Worm (Caenorhabditis elegans): ENCODE measurements around the gene F53B2.8.

F53B2.8 gene

DNA sequence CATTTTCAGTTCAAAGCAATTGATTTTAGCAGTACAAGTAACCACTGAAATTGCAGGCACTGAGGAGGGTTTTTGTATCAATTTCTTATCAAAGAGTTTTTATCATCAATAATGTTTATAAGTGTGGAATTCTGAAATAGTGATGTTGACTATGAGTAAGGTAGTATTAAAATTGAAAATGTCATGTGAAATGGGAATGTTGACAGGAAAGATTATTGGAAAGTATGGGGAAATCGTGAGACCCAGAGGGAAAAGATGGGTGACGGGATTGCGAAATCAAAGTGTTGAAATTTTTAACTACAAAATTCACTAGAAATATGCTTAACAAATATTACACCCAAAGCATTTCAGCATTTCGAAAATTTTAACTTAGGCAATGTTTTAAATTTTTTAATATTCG is at the start of gene F53B2.8:
F53B2.8 (minus strand) TSS at position 180 of the 400 bp plus-strand sequence.
- TF ChIP-seq ztf-29 (GFP tag; IDR thresholded peaks at IDR 0.05) = no peak
- TF ChIP-seq ref-1 (GFP tag; conservative IDR thresholded peaks at IDR 0.05) = no peak
- TF ChIP-seq med-1 (GFP tag; optimal IDR thresholded peaks at IDR 0.05; ENCODE audit: insufficient read depth) = no peak
- TF ChIP-seq cog-1 (tag; optimal IDR thresholded peaks at IDR 0.05) = no peak
- no peak for TF ChIP-seq T22C8.4 (GFP tag; IDR thresholded peaks at IDR 0.05)
- no peak for TF ChIP-seq ztf-23 (GFP tag; IDR thresholded peaks at IDR 0.05)
- no peak for TF ChIP-seq tab-1 (GFP tag; IDR thresholded peaks at IDR 0.05)
- no peak for TF ChIP-seq klf-2 (GFP tag; conservative IDR thresholded peaks at IDR 0.05)
- TF ChIP-seq flt-1 (GFP tag; IDR thresholded peaks at IDR 0.05) = no peak

DNA sequence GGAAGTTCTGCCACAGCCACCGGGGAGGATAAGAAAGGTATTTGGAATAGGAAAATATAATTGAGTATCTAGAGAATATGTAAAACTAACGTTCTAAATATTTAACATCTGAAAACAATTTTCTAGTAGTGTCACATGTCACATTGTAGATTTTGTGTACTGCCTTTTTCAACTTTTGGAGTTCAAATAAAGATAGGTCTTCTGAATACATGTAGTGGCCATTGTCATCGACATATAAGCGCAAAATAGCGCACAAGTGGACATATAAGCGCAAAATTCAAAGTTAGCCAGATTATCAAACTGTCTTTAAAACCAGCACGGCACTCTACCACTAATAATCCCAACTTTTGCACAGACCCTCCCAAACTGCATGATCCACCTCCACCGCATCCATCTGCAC is 47.1 kb upstream of the F53B2.8 start:
- TF ChIP-seq T22C8.4 (GFP tag; IDR thresholded peaks at IDR 0.05) = no peak
- no peak for TF ChIP-seq tab-1 (GFP tag; IDR thresholded peaks at IDR 0.05)
- TF ChIP-seq med-1 (GFP tag; optimal IDR thresholded peaks at IDR 0.05; ENCODE audit: insufficient read depth) = no peak
- no peak for TF ChIP-seq flt-1 (GFP tag; IDR thresholded peaks at IDR 0.05)
- TF ChIP-seq cog-1 (tag; optimal IDR thresholded peaks at IDR 0.05) = no peak

DNA sequence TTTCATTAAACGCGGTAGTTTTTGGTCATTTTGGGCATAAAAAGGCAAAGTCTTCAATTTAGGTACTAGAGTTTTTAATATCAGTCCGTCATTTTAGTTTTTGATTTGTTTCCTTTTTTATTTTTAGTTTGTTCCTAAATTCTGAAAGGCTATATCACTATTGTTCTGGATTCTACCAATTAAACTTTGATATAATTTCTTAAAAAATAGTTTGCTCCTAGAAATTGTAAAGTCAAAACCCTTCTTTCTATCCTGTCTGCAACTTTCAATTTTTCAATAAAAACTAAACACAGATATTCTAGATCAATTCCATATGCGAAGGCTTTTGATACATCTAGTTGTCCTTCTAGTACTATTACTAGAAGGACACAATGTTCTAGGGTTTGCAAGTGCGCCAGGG is 45.9 kb upstream of the F53B2.8 start, which contains the start of gene K08E7.5:
K08E7.5 (plus strand) TSS at position 301 of the 400 bp plus-strand sequence.
- TF ChIP-seq ref-1 (GFP tag; conservative IDR thresholded peaks at IDR 0.05) = no peak

DNA sequence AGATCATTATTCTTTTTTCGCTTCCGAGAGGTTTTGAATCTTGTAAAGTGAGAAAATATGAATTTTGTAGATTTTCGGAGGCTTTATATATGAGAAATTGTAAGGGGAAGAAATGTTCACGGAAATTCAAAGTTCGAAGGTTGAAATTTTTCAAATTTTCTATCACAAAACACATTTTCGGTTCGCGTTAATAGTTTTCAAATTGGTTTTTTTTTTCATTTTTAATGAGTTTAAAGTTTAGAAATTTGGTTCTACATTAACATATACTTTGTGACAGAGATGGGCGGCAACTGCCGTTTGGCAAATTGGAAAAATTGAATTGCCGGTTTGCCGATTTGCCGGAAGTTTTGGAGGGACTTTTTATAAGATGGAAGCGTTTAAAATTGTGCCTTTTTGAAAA is 43.9 kb upstream of the F53B2.8 start, which contains the start of gene K08E7.4:
K08E7.4 (minus strand) TSS at position 101 of the 400 bp plus-strand sequence.
- TF ChIP-seq T22C8.4 (GFP tag; IDR thresholded peaks at IDR 0.05) = no peak
- no peak for TF ChIP-seq klf-2 (GFP tag; conservative IDR thresholded peaks at IDR 0.05)
- TF ChIP-seq tab-1 (GFP tag; IDR thresholded peaks at IDR 0.05) = no peak
- TF ChIP-seq med-1 (GFP tag; optimal IDR thresholded peaks at IDR 0.05; ENCODE audit: insufficient read depth) = no peak
- TF ChIP-seq ztf-23 (GFP tag; IDR thresholded peaks at IDR 0.05) = no peak
- TF ChIP-seq flt-1 (GFP tag; IDR thresholded peaks at IDR 0.05) = no peak
- no peak for TF ChIP-seq cog-1 (tag; optimal IDR thresholded peaks at IDR 0.05)
- TF ChIP-seq ztf-29 (GFP tag; IDR thresholded peaks at IDR 0.05) = no peak
- no peak for TF ChIP-seq ref-1 (GFP tag; conservative IDR thresholded peaks at IDR 0.05)

DNA sequence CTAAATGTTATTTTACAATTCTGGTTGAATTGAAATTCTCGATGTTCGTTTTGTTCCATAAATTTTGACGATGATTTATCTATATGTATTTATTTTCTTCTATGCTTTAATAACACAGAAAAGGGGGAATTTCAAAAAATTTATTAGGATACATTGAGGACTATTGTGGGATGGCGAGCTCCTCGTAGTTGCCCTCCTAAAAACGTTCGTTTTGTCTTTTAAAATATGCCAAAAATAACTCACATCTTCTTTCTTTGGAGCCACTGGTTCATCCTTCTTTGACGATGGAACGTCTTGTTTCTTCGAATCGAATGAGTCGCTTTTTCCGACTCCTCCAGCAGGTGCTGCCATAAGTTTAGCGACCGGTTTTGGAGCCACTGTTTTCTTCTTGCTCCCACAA is 43.4 kb upstream of the F53B2.8 start:
- TF ChIP-seq tab-1 (GFP tag; IDR thresholded peaks at IDR 0.05) (no peak), med-1 (GFP tag; optimal IDR thresholded peaks at IDR 0.05; ENCODE audit: insufficient read depth) (no peak)

DNA sequence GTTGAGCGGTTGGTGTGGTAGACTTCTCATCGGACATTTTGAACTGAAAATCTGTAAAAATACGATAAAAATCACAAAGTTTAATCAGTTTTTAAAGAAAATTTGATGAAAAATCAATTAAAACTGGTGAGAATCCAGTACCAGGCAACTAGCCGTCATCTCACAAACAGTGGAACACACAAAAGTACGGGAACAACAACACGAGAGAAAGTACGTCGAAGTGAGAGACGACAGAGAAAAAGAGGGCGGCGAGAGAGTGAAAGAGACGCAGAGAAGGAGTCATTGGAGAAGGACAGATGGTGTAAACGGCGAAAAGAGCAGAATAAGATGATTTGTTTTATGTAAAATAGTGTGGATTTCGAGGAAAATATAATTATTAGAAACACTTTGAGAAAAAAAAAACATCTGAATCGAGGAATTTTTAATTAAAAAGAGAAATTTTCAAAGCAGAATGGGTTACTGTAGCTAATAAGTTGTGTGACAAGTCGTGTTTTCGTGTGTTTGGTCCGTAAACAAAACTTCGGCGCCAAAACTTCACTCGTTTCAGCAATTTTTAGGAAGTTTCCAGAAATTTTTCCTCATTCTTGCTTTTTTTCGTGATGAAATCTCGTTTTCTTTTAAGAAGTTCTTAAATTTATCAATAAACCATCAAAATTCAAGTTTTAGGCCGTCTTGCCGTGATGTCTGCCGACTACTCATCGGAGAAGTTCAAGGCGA is 40.1 kb upstream of the F53B2.8 start, which contains the start of the genes hsb-1 and let-99:
hsb-1 (minus strand) TSS at position 51 of the 717 bp plus-strand sequence.
let-99 (plus strand) TSS at position 667 of the 717 bp plus-strand sequence.
- no peak for TF ChIP-seq ref-1 (GFP tag; conservative IDR thresholded peaks at IDR 0.05)
- no peak for TF ChIP-seq cog-1 (tag; optimal IDR thresholded peaks at IDR 0.05)
- no peak for TF ChIP-seq ztf-29 (GFP tag; IDR thresholded peaks at IDR 0.05)
- TF ChIP-seq tab-1 (GFP tag; IDR thresholded peaks at IDR 0.05) = no peak
- no peak for TF ChIP-seq flt-1 (GFP tag; IDR thresholded peaks at IDR 0.05)
- TF ChIP-seq med-1 (GFP tag; optimal IDR thresholded peaks at IDR 0.05; ENCODE audit: insufficient read depth) = no peak
- TF ChIP-seq ztf-23 (GFP tag; IDR thresholded peaks at IDR 0.05) = no peak
- TF ChIP-seq klf-2 (GFP tag; conservative IDR thresholded peaks at IDR 0.05) = no peak
- TF ChIP-seq T22C8.4 (GFP tag; IDR thresholded peaks at IDR 0.05) = no peak

DNA sequence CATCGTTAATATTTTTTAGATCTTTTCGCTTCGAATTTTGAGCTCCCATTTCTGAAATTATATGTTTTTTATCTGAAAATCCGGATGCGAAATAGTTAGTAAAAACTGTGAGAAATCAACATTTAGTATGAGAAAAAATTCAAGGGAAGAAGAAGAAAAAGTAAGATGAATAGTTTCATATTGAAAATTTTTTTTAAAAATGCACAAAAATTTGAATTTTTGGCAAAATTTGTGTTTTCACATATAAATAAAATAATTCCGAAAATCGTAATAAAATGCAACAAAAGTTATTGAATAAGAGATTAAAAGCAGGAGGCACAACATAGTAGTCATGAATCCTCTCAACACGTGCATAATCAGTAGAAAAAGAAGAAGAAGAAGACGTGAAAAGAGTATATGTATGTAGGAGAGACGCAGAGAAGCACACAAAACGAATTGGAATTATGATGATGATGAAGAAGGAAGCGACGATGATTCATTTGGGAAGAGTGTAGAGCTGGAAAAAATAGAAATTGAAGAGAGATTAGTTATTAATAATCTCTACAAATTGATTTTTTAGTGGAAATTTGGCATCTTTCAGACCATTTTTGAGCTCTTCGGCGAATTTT is 38.8 kb upstream of the F53B2.8 start, which contains the start of gene eak-7:
eak-7 (minus strand) TSS at position 51 of the 608 bp plus-strand sequence.
- TF ChIP-seq cog-1 (tag; optimal IDR thresholded peaks at IDR 0.05) (no peak), ref-1 (GFP tag; conservative IDR thresholded peaks at IDR 0.05) (no peak), flt-1 (GFP tag; IDR thresholded peaks at IDR 0.05) (no peak), klf-2 (GFP tag; conservative IDR thresholded peaks at IDR 0.05) (no peak), tab-1 (GFP tag; IDR thresholded peaks at IDR 0.05) (no peak), ztf-29 (GFP tag; IDR thresholded peaks at IDR 0.05) (no peak), T22C8.4 (GFP tag; IDR thresholded peaks at IDR 0.05) (no peak), ztf-23 (GFP tag; IDR thresholded peaks at IDR 0.05) (no peak), med-1 (GFP tag; optimal IDR thresholded peaks at IDR 0.05; ENCODE audit: insufficient read depth) (no peak)

DNA sequence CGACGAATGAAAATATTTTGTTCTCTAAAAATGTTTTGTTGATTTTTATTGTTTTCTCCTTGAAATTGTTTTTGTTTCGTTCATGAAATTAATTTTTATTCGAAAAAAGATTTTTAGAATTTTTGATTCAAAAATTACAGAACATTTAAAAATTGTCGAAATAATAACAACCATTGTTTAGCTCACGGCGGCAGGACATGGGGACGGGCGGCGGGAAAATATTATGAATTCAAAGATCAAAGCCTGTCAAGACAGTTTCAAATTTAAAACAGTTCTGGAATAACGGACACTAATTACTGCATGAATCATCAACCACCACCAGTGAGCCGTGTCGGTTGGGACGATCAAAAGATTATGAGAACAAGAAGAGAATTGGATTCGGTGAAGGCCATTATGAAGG is 33.4 kb upstream of the F53B2.8 start, which contains the start of gene snb-7:
snb-7 (plus strand) TSS at position 301 of the 400 bp plus-strand sequence.
- no peak for TF ChIP-seq T22C8.4 (GFP tag; IDR thresholded peaks at IDR 0.05)
- TF ChIP-seq ref-1 (GFP tag; conservative IDR thresholded peaks at IDR 0.05) = no peak
- no peak for TF ChIP-seq ztf-29 (GFP tag; IDR thresholded peaks at IDR 0.05)
- no peak for TF ChIP-seq klf-2 (GFP tag; conservative IDR thresholded peaks at IDR 0.05)
- TF ChIP-seq cog-1 (tag; optimal IDR thresholded peaks at IDR 0.05) = no peak
- no peak for TF ChIP-seq tab-1 (GFP tag; IDR thresholded peaks at IDR 0.05)
- TF ChIP-seq med-1 (GFP tag; optimal IDR thresholded peaks at IDR 0.05; ENCODE audit: insufficient read depth) = no peak
- no peak for TF ChIP-seq ztf-23 (GFP tag; IDR thresholded peaks at IDR 0.05)
- no peak for TF ChIP-seq flt-1 (GFP tag; IDR thresholded peaks at IDR 0.05)

DNA sequence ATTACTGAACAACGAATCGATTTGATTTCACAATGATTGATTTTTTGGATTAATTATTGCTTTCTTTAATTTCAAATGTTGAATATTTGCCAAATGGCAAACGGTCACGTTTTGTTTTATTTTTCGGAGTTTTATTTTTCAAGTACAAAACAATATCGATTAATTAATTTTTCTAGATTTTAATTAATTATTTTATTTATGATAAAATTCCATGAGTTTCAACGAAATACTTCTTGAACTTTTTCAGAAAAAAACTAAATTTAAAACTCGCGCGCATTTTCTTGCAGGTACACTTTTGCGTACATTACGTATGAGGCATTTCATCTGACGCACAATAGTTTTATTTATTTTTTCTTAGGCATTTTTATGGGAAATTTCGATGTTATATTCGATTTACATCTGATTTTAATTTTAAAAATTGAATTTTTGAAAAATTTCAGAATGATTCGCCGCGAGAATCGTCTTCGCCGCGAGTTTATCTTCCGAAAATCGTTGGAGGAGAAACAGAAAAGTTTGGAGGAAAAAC is 31.8 kb upstream of the F53B2.8 start, which contains the start of the genes ZK795.2 and ZK795.3:
ZK795.2 (minus strand) TSS at position 51 of the 526 bp plus-strand sequence.
ZK795.3 (plus strand) TSS at position 441 of the 526 bp plus-strand sequence.
- no peak for TF ChIP-seq med-1 (GFP tag; optimal IDR thresholded peaks at IDR 0.05; ENCODE audit: insufficient read depth)
- no peak for TF ChIP-seq tab-1 (GFP tag; IDR thresholded peaks at IDR 0.05)

DNA sequence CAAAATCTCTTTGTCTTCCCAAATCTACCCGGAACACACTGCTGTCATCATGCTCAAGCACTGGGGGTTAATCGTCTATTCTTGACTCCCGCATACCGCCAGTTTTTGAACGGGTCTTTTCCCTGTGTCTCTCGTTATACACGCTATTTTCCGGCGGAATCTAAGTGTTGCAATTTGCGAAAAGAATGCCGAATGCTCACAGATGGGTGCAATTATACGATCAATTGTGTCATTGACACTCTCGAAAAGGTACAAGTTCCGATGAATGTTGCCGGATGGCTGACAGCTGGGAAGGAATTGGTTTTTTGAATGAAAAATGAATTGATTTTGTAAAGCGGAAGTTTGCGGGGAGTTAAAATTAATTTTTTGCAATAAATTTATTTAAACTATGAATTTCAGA is 24.7 kb upstream of the F53B2.8 start:
- no peak for TF ChIP-seq ztf-29 (GFP tag; IDR thresholded peaks at IDR 0.05)
- no peak for TF ChIP-seq med-1 (GFP tag; optimal IDR thresholded peaks at IDR 0.05; ENCODE audit: insufficient read depth)
- no peak for TF ChIP-seq T22C8.4 (GFP tag; IDR thresholded peaks at IDR 0.05)
- TF ChIP-seq tab-1 (GFP tag; IDR thresholded peaks at IDR 0.05) = no peak
- no peak for TF ChIP-seq ztf-23 (GFP tag; IDR thresholded peaks at IDR 0.05)
- TF ChIP-seq cog-1 (tag; optimal IDR thresholded peaks at IDR 0.05) = no peak
- TF ChIP-seq klf-2 (GFP tag; conservative IDR thresholded peaks at IDR 0.05) = no peak
- no peak for TF ChIP-seq ref-1 (GFP tag; conservative IDR thresholded peaks at IDR 0.05)
- no peak for TF ChIP-seq flt-1 (GFP tag; IDR thresholded peaks at IDR 0.05)

Measured in whole organism, midembryonic.